Worm (Caenorhabditis elegans): ENCODE results near the gene glod-4.

DNA sequence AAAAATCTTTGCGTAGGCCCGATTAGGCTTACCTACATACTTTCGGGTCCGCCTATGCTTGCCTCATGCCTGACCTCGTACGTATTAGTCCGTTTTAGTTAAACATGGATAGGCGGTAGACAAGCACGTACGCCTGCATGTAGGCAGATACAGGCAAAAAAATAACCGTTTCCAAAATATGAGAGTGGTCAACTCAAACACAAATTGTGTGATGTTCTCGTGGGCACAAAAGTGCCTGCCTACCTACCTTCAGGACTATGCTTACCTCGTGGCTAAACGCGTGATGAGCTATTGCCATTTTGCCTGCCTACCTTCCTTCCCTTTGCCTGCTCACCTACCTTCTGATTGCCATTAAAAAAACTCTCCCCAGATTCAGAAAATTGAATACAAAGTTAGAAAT, 46.8 kb upstream of the glod-4 start:
- TF ChIP-seq ceh-39 (tag; optimal IDR thresholded peaks at IDR 0.05) (no peak), pha-4 (tag; optimal IDR thresholded peaks at IDR 0.05) (no peak), lsy-2 (tag; optimal IDR thresholded peaks at IDR 0.05) (no peak), nhr-76 (tag; optimal IDR thresholded peaks at IDR 0.05) (no peak), unc-62 (GFP tag; optimal IDR thresholded peaks at IDR 0.05) (no peak), nhr-237 (tag; optimal IDR thresholded peaks at IDR 0.05) (no peak), elt-1 (tag; optimal IDR thresholded peaks at IDR 0.05; ENCODE audit: borderline replicate concordance, insufficient read depth) (no peak), snpc-4 (tag; optimal IDR thresholded peaks at IDR 0.05) (no peak), hlh-1 (tag; optimal IDR thresholded peaks at IDR 0.05) (no peak), unc-39 (tag; optimal IDR thresholded peaks at IDR 0.05) (no peak), ces-1 (GFP tag; optimal IDR thresholded peaks at IDR 0.05) (no peak), nhr-2 (tag; optimal IDR thresholded peaks at IDR 0.05) (no peak)

All from whole organism, mixed stage, embryonic.